Fruit fly (Drosophila melanogaster) whole organism, prepupa: ENCODE data around the gene papi.

Experiments
- CG11902 ChIP-seq: fragments of 200-800 bp; sonication (Bioruptor generic); optimal IDR thresholded peaks from 3 replicates; lab custom pipeline; 2016; ENCODE audit warnings: missing biosample characterization, missing genetic modification characterization
- CG3032 ChIP-seq: fragments of 200-800 bp; optimal IDR thresholded peaks from 2 replicates; lab custom pipeline; 2019; ENCODE audit warnings: missing biosample characterization, mild to moderate bottlenecking, missing genetic modification characterization, moderate library complexity
- CG34406 ChIP-seq: fragments of 200-800 bp; sonication (Bioruptor generic); optimal IDR thresholded peaks from 3 replicates; lab custom pipeline; 2016; ENCODE audit warnings: missing biosample characterization, missing genetic modification characterization
- CG6792 ChIP-seq: fragments of 200-800 bp; sonication (Bioruptor generic); optimal IDR thresholded peaks from 3 replicates; lab custom pipeline; 2016; ENCODE audit warnings: missing biosample characterization, missing genetic modification characterization
- CG9139 ChIP-seq: fragments of 200-800 bp; sonication (Bioruptor generic); optimal IDR thresholded peaks from 3 replicates; lab custom pipeline; 2017; ENCODE audit warnings: missing biosample characterization, mild to moderate bottlenecking, missing genetic modification characterization
- Eip78C ChIP-seq: fragments of 200-800 bp; sonication (Bioruptor generic); peaks from one replicate; lab custom pipeline; 2016; ENCODE audit warnings: missing biosample characterization, missing genetic modification characterization
- Eip93F ChIP-seq: fragments of 200-800 bp; sonication (Bioruptor generic); optimal IDR thresholded peaks from 2 replicates; lab custom pipeline; 2016; ENCODE audit warnings: missing biosample characterization, mild to moderate bottlenecking, missing genetic modification characterization
- Ets21C ChIP-seq: fragments of 200-800 bp; sonication (Bioruptor generic); optimal IDR thresholded peaks from 3 replicates; lab custom pipeline; 2016; ENCODE audit warnings: missing biosample characterization, missing genetic modification characterization
- Hr39 ChIP-seq: fragments of 200-800 bp; sonication (Bioruptor generic); optimal IDR thresholded peaks from 2 replicates; lab custom pipeline; 2016; ENCODE audit warnings: missing biosample characterization, missing genetic modification characterization
- Met ChIP-seq: fragments of 200-800 bp; sonication (Bioruptor generic); optimal IDR thresholded peaks from 3 replicates; lab custom pipeline; 2016; ENCODE audit warnings: missing biosample characterization, missing genetic modification characterization
- OdsH ChIP-seq: fragments of 200-800 bp; sonication (Bioruptor generic); optimal IDR thresholded peaks from 3 replicates; lab custom pipeline; 2016; ENCODE audit warnings: missing biosample characterization, missing genetic modification characterization
- cyc ChIP-seq: fragments of 200-800 bp; sonication (Bioruptor generic); optimal IDR thresholded peaks from 3 replicates; lab custom pipeline; 2016; ENCODE audit warnings: missing biosample characterization, missing genetic modification characterization
- dsx ChIP-seq: fragments of 200-800 bp; optimal IDR thresholded peaks from 3 replicates; lab custom pipeline; 2019; ENCODE audit warnings: missing biosample characterization, mild to moderate bottlenecking, missing genetic modification characterization, moderate library complexity; ENCODE audit not compliant: poor library complexity, severe bottlenecking
- ss ChIP-seq, 2 experiments: fragments of 200-800 bp; sonication (Bioruptor generic); optimal IDR thresholded peaks; 2 replicates in 1 of 2; 3 replicates in 1 of 2; lab custom pipeline; 2017 to 2018; ENCODE audit warnings: mild to moderate bottlenecking in 2 of 2, missing biosample characterization in 2 of 2, missing genetic modification characterization in 2 of 2, moderate library complexity in 1 of 2

DNA sequence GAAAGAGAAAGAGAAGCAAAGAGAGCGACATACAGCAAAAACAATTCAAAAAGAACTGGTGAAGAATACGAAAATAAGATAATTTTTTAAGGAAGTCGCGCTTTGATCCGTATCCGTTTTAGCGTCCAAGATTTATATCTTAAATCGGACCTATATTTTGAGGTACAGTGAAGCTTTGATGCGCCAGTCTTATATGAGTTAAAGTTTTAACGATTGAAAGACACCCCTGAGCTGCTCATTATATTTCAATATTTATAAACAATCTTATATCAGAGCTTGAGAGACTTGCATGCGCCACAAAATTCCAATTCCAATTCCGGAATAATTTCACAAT lies 41.8 kb upstream of the papi start:
- TF ChIP-seq dsx (GFP tag; lab: Kevin White, UChicago), result no peak
- no peak for TF ChIP-seq Eip93F (GFP tag; lab: Kevin White, UChicago)
- no peak for TF ChIP-seq CG6792 (GFP tag; lab: Kevin White, UChicago)
- TF ChIP-seq Ets21C (GFP tag; lab: Kevin White, UChicago), result no peak
- TF ChIP-seq CG11902, result no peak
- no peak for TF ChIP-seq CG3032
- no peak for TF ChIP-seq ss (GFP tag; optimal IDR thresholded peaks at IDR 0.05; lab: Kevin White, UChicago)
- no peak for TF ChIP-seq cyc (GFP tag; lab: Kevin White, UChicago)
- TF ChIP-seq Met (GFP tag; lab: Kevin White, UChicago), result no peak
- peak; percentile 62 for TF ChIP-seq Eip78C (GFP tag; lab: Kevin White, UChicago)
- no peak for TF ChIP-seq CG34406 (GFP tag; lab: Kevin White, UChicago)
- no peak for TF ChIP-seq CG9139
- peak; percentile 56 for TF ChIP-seq OdsH
- peak; percentile 27 for TF ChIP-seq Hr39 (GFP tag; lab: Kevin White, UChicago)
